Worm (Caenorhabditis elegans) whole organism, early embryonic: ENCODE data around the gene srd-19.

Source experiments
- B0310.2 ChIP-seq: sonication (generic microtip); optimal IDR thresholded peaks from 2 replicates; lab custom pipeline; 2016; ENCODE audit warnings: mild to moderate bottlenecking, missing genetic modification characterization, missing compliant biosample characterization
- ama-1 ChIP-seq: fragments of 150-350 bp; optimal IDR thresholded peaks from 2 replicates; lab custom pipeline; 2014
- ets-7 ChIP-seq: sonication (generic microtip); optimal IDR thresholded peaks from 2 replicates; lab custom pipeline; 2016; ENCODE audit warnings: missing genotype, missing genetic modification characterization, missing compliant biosample characterization
- hmg-4 ChIP-seq: fragments of 200-800 bp; sonication (Bioruptor generic); optimal IDR thresholded peaks from 2 replicates; lab custom pipeline; 2018; ENCODE audit warnings: mild to moderate bottlenecking, missing genetic modification characterization, missing compliant biosample characterization
- tbx-37 ChIP-seq: fragments of 200-800 bp; sonication (Bioruptor generic); conservative IDR thresholded peaks from 2 replicates; pipeline ENCODE4 v1.3.6; 2022; ENCODE audit warnings: missing genetic modification reagents, missing genetic modification characterization, missing compliant biosample characterization

DNA sequence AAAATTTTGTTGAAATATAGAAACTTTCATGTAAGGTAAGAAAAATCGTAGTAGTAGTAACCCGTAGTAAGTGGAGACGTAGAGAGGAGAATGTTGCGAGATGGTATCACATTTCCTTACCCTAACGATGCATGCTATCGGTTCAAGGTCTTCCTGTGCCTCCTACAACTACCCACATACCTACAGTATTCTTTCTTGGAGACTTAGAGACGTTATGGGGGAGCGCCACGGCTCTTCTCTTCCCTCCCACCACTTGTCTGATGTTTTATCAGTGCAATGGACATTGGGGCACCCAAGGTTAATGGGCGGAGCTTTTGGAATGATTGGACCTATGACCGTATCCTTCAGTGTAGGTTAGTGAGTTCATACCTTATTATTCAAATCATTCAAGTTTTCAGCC lies 37.6 kb downstream of the srd-19 start:
- TF ChIP-seq hmg-4 (GFP tag; lab: Kevin White, UChicago) (no peak), B0310.2 (tag; lab: Kevin White, UChicago) (no peak), ets-7 (no peak), ama-1 (lab: Kevin White, UChicago) (no peak), tbx-37 (GFP tag; lab: Robert Waterston, UW) (no peak)
